Worm (Caenorhabditis elegans) whole organism, midembryonic: Measurements from ENCODE around the gene C04G2.10.

Experiments
- T22C8.4 ChIP-seq: fragments of 200-800 bp; sonication (Bioruptor generic); IDR thresholded peaks from 2 replicates; pipeline ENCODE4 v1.3.6; 2022; ENCODE audit warnings: missing genetic modification characterization, missing compliant biosample characterization
- cog-1 ChIP-seq: sonication (generic microtip); optimal IDR thresholded peaks from 2 replicates; lab custom pipeline; 2016; ENCODE audit warnings: missing genetic modification characterization, missing compliant biosample characterization
- flt-1 ChIP-seq: fragments of 200-800 bp; sonication (Bioruptor generic); IDR thresholded peaks from 2 replicates; pipeline ENCODE4 v1.3.6; 2022; ENCODE audit warnings: missing genetic modification characterization, missing compliant biosample characterization
- klf-2 ChIP-seq: fragments of 200-800 bp; sonication (Bioruptor generic); conservative IDR thresholded peaks from 2 replicates; pipeline ENCODE4 v1.3.6; 2022; ENCODE audit warnings: missing genetic modification reagents, missing genetic modification characterization, missing compliant biosample characterization
- tab-1 ChIP-seq: fragments of 200-800 bp; sonication (Bioruptor generic); IDR thresholded peaks from 2 replicates; pipeline ENCODE4 v1.3.6; 2022; ENCODE audit warnings: missing genetic modification characterization, missing compliant biosample characterization
- ztf-23 ChIP-seq: fragments of 200-800 bp; sonication (Bioruptor generic); IDR thresholded peaks from 2 replicates; pipeline ENCODE4 v1.3.6; 2022; ENCODE audit warnings: missing genetic modification reagents, missing genetic modification characterization, missing compliant biosample characterization
- ztf-29 ChIP-seq: fragments of 200-800 bp; sonication (Bioruptor generic); IDR thresholded peaks from 2 replicates; pipeline ENCODE4 v1.3.6; 2022; ENCODE audit warnings: missing genetic modification reagents, missing genetic modification characterization, missing compliant biosample characterization

- TF ChIP-seq cog-1 (tag; lab: Kevin White, UChicago), result no peak
- no peak for TF ChIP-seq T22C8.4
- TF ChIP-seq ztf-23 (GFP tag; lab: Robert Waterston, UW), result no peak
- TF ChIP-seq flt-1 (GFP tag; lab: Robert Waterston, UW), result no peak
- no peak for TF ChIP-seq klf-2 (GFP tag; lab: Robert Waterston, UW)
- no peak for TF ChIP-seq tab-1 (GFP tag; lab: Robert Waterston, UW)
- no peak for TF ChIP-seq ztf-29 (GFP tag; lab: Robert Waterston, UW)
Observed at ce11 chrIV:10148938-10149337, 33.7 kb downstream of the C04G2.10 start, which contains the start of gene pigs-1.
